Fruit fly (Drosophila melanogaster) whole organism, embryonic: ENCODE measurements around the gene Lztr1.

ENCODE experiments used
- Abd-B ChIP-seq: fragments of 200-800 bp; sonication (Bioruptor generic); optimal IDR thresholded peaks from 2 replicates; lab custom pipeline; 2018; ENCODE audit warnings: missing biosample characterization, mild to moderate bottlenecking, missing genetic modification characterization, moderate library complexity
- CG12104 ChIP-seq: fragments of 200-800 bp; sonication (Bioruptor generic); optimal IDR thresholded peaks from 3 replicates; lab custom pipeline; 2016; ENCODE audit warnings: missing biosample characterization, missing genetic modification characterization
- CG12659 ChIP-seq: fragments of 200-800 bp; sonication (Bioruptor generic); optimal IDR thresholded peaks from 3 replicates; lab custom pipeline; 2017; ENCODE audit warnings: mild to moderate bottlenecking, missing biosample characterization, missing genetic modification reagents, missing genetic modification characterization
- CG12769 ChIP-seq: fragments of 200-800 bp; sonication (Bioruptor generic); optimal IDR thresholded peaks from 2 replicates; lab custom pipeline; 2019; ENCODE audit warnings: missing biosample characterization, mild to moderate bottlenecking, missing genetic modification characterization, moderate library complexity
- CG13123 ChIP-seq: fragments of 200-800 bp; sonication (Bioruptor generic); optimal IDR thresholded peaks from 2 replicates; lab custom pipeline; 2016; ENCODE audit warnings: missing biosample characterization, missing genetic modification characterization
- CG13624 ChIP-seq: fragments of 200-800 bp; sonication (Bioruptor generic); optimal IDR thresholded peaks from 2 replicates; lab custom pipeline; 2016; ENCODE audit warnings: missing biosample characterization, missing genetic modification characterization
- CG17328 ChIP-seq: fragments of 200-800 bp; sonication (Bioruptor generic); IDR thresholded peaks from 2 replicates; pipeline ENCODE4 v1.3.6; 2022; ENCODE audit warnings: missing biosample characterization, missing genetic modification characterization
- CG2129 ChIP-seq: fragments of 200-800 bp; sonication (Bioruptor generic); IDR thresholded peaks from 2 replicates; pipeline ENCODE4 v1.3.6; 2022; ENCODE audit warnings: missing biosample characterization, missing genetic modification characterization; ENCODE audit not compliant: partially characterized antibody
- CG2199 ChIP-seq: fragments of 200-800 bp; sonication (Bioruptor generic); IDR thresholded peaks from 3 replicates; pipeline ENCODE4 v1.3.6; 2022; ENCODE audit warnings: missing biosample characterization, missing genetic modification characterization
- CG30403 ChIP-seq: fragments of 200-800 bp; sonication (Bioruptor generic); optimal IDR thresholded peaks from 3 replicates; lab custom pipeline; 2016; ENCODE audit warnings: missing biosample characterization, missing genetic modification characterization
- CG34376 ChIP-seq: fragments of 200-800 bp; sonication (Bioruptor generic); optimal IDR thresholded peaks from 2 replicates; lab custom pipeline; 2018; ENCODE audit warnings: missing biosample characterization, mild to moderate bottlenecking, missing genetic modification characterization
- CG34422 ChIP-seq: fragments of 200-800 bp; sonication (Bioruptor generic); IDR thresholded peaks from 3 replicates; pipeline ENCODE4 v1.3.6; 2022; ENCODE audit warnings: missing biosample characterization, missing genetic modification characterization
- CG4328 ChIP-seq: fragments of 200-800 bp; sonication (Bioruptor generic); optimal IDR thresholded peaks from 3 replicates; lab custom pipeline; 2017; ENCODE audit warnings: missing biosample characterization, missing genetic modification reagents, missing genetic modification characterization
- CG4404 ChIP-seq: fragments of 200-800 bp; sonication (Bioruptor generic); IDR thresholded peaks from 2 replicates; pipeline ENCODE4 v1.3.6; 2022; ENCODE audit warnings: missing biosample characterization, missing genetic modification characterization
- CG4820 ChIP-seq: fragments of 200-800 bp; sonication (Bioruptor generic); optimal IDR thresholded peaks from 3 replicates; lab custom pipeline; 2016; ENCODE audit warnings: missing biosample characterization, missing genetic modification characterization
- CG4854 ChIP-seq: fragments of 200-800 bp; sonication (Bioruptor generic); optimal IDR thresholded peaks from 2 replicates; lab custom pipeline; 2016; ENCODE audit warnings: missing biosample characterization, missing genetic modification characterization, inconsistent platforms
- CG5245 ChIP-seq: fragments of 200-800 bp; sonication (Bioruptor generic); optimal IDR thresholded peaks from 3 replicates; lab custom pipeline; 2016; ENCODE audit warnings: missing biosample characterization, missing genetic modification characterization
- CG6654 ChIP-seq: fragments of 200-800 bp; sonication (Bioruptor generic); optimal IDR thresholded peaks from 2 replicates; lab custom pipeline; 2017; ENCODE audit warnings: missing biosample characterization, mild to moderate bottlenecking, missing genetic modification characterization
- CG7372 ChIP-seq: fragments of 200-800 bp; sonication (Bioruptor generic); IDR thresholded peaks from 2 replicates; pipeline ENCODE4 v1.3.6; 2022; ENCODE audit warnings: missing biosample characterization, missing genetic modification characterization
- CG7963 ChIP-seq: fragments of 200-800 bp; sonication (Bioruptor generic); IDR thresholded peaks from 3 replicates; pipeline ENCODE4 v1.3.6; 2022; ENCODE audit warnings: missing biosample characterization, missing genetic modification characterization; ENCODE audit not compliant: partially characterized antibody
- CG8281 ChIP-seq: fragments of 200-800 bp; sonication (Bioruptor generic); optimal IDR thresholded peaks from 2 replicates; lab custom pipeline; 2018; ENCODE audit warnings: missing biosample characterization, mild to moderate bottlenecking, missing genetic modification characterization, moderate library complexity
- CG8478 ChIP-seq: fragments of >200 bp; optimal IDR thresholded peaks from 2 replicates; lab custom pipeline; 2018
- CG9876 ChIP-seq: fragments of 200-800 bp; sonication (Bioruptor generic); optimal IDR thresholded peaks from 2 replicates; lab custom pipeline; 2016; ENCODE audit warnings: missing biosample characterization, missing genetic modification characterization
- CTCF ChIP-seq: fragments of 200-800 bp; sonication (Bioruptor generic); optimal IDR thresholded peaks from 2 replicates; lab custom pipeline; 2017; ENCODE audit warnings: missing biosample characterization, mild to moderate bottlenecking, missing genetic modification characterization, moderate library complexity
- Dad ChIP-seq: fragments of 200-800 bp; sonication (Bioruptor generic); optimal IDR thresholded peaks from 3 replicates; lab custom pipeline; 2016; ENCODE audit warnings: missing biosample characterization, missing genetic modification characterization
- Doc3 ChIP-seq: fragments of 200-800 bp; sonication (Bioruptor generic); IDR thresholded peaks from 3 replicates; pipeline ENCODE4 v1.3.6; 2022; ENCODE audit warnings: missing biosample characterization, missing genetic modification characterization; ENCODE audit not compliant: partially characterized antibody
- Hand ChIP-seq: fragments of 200-800 bp; sonication (Bioruptor generic); optimal IDR thresholded peaks from 2 replicates; lab custom pipeline; 2017; ENCODE audit warnings: mild to moderate bottlenecking, missing biosample characterization, missing genetic modification reagents, missing genetic modification characterization
- HmgD ChIP-seq: fragments of 200-800 bp; sonication (Bioruptor generic); optimal IDR thresholded peaks from 3 replicates; lab custom pipeline; 2016; ENCODE audit warnings: missing biosample characterization, missing genetic modification characterization
- Hmx ChIP-seq: fragments of 200-800 bp; sonication (Bioruptor generic); optimal IDR thresholded peaks from 2 replicates; lab custom pipeline; 2016; ENCODE audit warnings: missing biosample characterization, missing genetic modification characterization
- Med ChIP-seq: fragments of 200-800 bp; sonication (Bioruptor generic); peaks from one replicate; lab custom pipeline; 2016; ENCODE audit warnings: missing biosample characterization, missing genetic modification characterization, mild to moderate bottlenecking, inconsistent platforms, moderate library complexity
- NC2α ChIP-seq: fragments of 200-800 bp; sonication (Bioruptor generic); optimal IDR thresholded peaks from 2 replicates; lab custom pipeline; 2016; ENCODE audit warnings: missing biosample characterization, missing genetic modification characterization
- Optix ChIP-seq: fragments of 200-800 bp; sonication (Bioruptor generic); IDR thresholded peaks from 3 replicates; pipeline ENCODE4 v1.3.6; 2022; ENCODE audit warnings: missing biosample characterization, missing genetic modification characterization
- Scr ChIP-seq: fragments of 200-800 bp; sonication (Bioruptor generic); IDR thresholded peaks from 2 replicates; pipeline ENCODE4 v1.3.6; 2022; ENCODE audit warnings: missing biosample characterization, missing genetic modification characterization; ENCODE audit not compliant: partially characterized antibody
- Spps ChIP-seq: fragments of 200-800 bp; sonication (Bioruptor generic); optimal IDR thresholded peaks from 2 replicates; lab custom pipeline; 2018; ENCODE audit warnings: missing biosample characterization, mild to moderate bottlenecking, missing genetic modification characterization
- YL-1 ChIP-seq: fragments of 200-800 bp; sonication (Bioruptor generic); optimal IDR thresholded peaks from 3 replicates; lab custom pipeline; 2017; ENCODE audit warnings: missing biosample characterization, mild to moderate bottlenecking, missing genetic modification characterization
- bcd ChIP-seq: fragments of 200-800 bp; sonication (Bioruptor generic); optimal IDR thresholded peaks from 2 replicates; lab custom pipeline; 2017; ENCODE audit warnings: missing biosample characterization, mild to moderate bottlenecking, missing genetic modification characterization
- chinmo ChIP-seq: fragments of 200-800 bp; sonication (Bioruptor generic); IDR thresholded peaks from 4 replicates; pipeline ENCODE4 v1.3.6; 2022; ENCODE audit warnings: missing biosample characterization, missing genetic modification characterization; ENCODE audit not compliant: partially characterized antibody
- crc ChIP-seq: fragments of 200-800 bp; sonication (Bioruptor generic); optimal IDR thresholded peaks from 2 replicates; lab custom pipeline; 2016; ENCODE audit warnings: missing biosample characterization, missing genetic modification characterization
- cwo ChIP-seq: fragments of 200-800 bp; sonication (Bioruptor generic); optimal IDR thresholded peaks from 3 replicates; lab custom pipeline; 2017; ENCODE audit warnings: missing biosample characterization, missing genetic modification characterization, mild to moderate bottlenecking, moderate library complexity, missing genetic modification reagents
- dimm ChIP-seq: fragments of 200-800 bp; sonication (Bioruptor generic); IDR thresholded peaks from 2 replicates; pipeline ENCODE4 v1.3.6; 2022; ENCODE audit warnings: missing biosample characterization, missing genetic modification characterization
- disco-r ChIP-seq: fragments of 200-800 bp; sonication (Bioruptor generic); optimal IDR thresholded peaks from 2 replicates; lab custom pipeline; 2016; ENCODE audit warnings: missing biosample characterization, missing genetic modification characterization
- fd102C ChIP-seq: fragments of 200-800 bp; sonication (Bioruptor generic); optimal IDR thresholded peaks from 2 replicates; lab custom pipeline; 2018; ENCODE audit warnings: missing biosample characterization, mild to moderate bottlenecking, missing genetic modification characterization, moderate library complexity
- hbn ChIP-seq: fragments of 200-800 bp; sonication (Bioruptor generic); IDR thresholded peaks from 2 replicates; pipeline ENCODE4 v1.3.6; 2022; ENCODE audit warnings: missing biosample characterization, missing genetic modification characterization; ENCODE audit not compliant: partially characterized antibody
- kay ChIP-seq: fragments of 200-800 bp; sonication (Bioruptor generic); optimal IDR thresholded peaks from 2 replicates; lab custom pipeline; 2016; ENCODE audit warnings: missing biosample characterization, missing genetic modification characterization
- nmo ChIP-seq: fragments of 200-800 bp; sonication (Bioruptor generic); optimal IDR thresholded peaks from 2 replicates; lab custom pipeline; 2018; ENCODE audit warnings: missing biosample characterization, mild to moderate bottlenecking, missing genetic modification characterization, moderate library complexity
- odd ChIP-seq: fragments of 200-800 bp; sonication (Bioruptor generic); optimal IDR thresholded peaks from 2 replicates; lab custom pipeline; 2017; ENCODE audit warnings: missing biosample characterization, mild to moderate bottlenecking, missing genetic modification characterization
- stc ChIP-seq: fragments of 200-800 bp; sonication (Bioruptor generic); IDR thresholded peaks from 2 replicates; pipeline ENCODE4 v1.3.6; 2022; ENCODE audit warnings: missing biosample characterization, missing genetic modification characterization
- stwl ChIP-seq: fragments of 200-800 bp; sonication (Bioruptor generic); optimal IDR thresholded peaks from 3 replicates; lab custom pipeline; 2018; ENCODE audit warnings: missing biosample characterization, mild to moderate bottlenecking, missing genetic modification characterization, moderate library complexity
- tup ChIP-seq: fragments of 200-800 bp; sonication (Bioruptor generic); optimal IDR thresholded peaks from 2 replicates; lab custom pipeline; 2016; ENCODE audit warnings: missing biosample characterization, mild to moderate bottlenecking, missing genetic modification characterization, moderate library complexity
- wdn ChIP-seq: fragments of 200-800 bp; sonication (Bioruptor generic); IDR thresholded peaks from 2 replicates; pipeline ENCODE4 v1.3.6; 2022; ENCODE audit warnings: missing biosample characterization, missing genetic modification characterization
- zen ChIP-seq: fragments of 200-800 bp; sonication (Bioruptor generic); optimal IDR thresholded peaks from 3 replicates; lab custom pipeline; 2018; ENCODE audit warnings: missing biosample characterization, mild to moderate bottlenecking, missing genetic modification characterization, moderate library complexity

The Lztr1 gene

DNA sequence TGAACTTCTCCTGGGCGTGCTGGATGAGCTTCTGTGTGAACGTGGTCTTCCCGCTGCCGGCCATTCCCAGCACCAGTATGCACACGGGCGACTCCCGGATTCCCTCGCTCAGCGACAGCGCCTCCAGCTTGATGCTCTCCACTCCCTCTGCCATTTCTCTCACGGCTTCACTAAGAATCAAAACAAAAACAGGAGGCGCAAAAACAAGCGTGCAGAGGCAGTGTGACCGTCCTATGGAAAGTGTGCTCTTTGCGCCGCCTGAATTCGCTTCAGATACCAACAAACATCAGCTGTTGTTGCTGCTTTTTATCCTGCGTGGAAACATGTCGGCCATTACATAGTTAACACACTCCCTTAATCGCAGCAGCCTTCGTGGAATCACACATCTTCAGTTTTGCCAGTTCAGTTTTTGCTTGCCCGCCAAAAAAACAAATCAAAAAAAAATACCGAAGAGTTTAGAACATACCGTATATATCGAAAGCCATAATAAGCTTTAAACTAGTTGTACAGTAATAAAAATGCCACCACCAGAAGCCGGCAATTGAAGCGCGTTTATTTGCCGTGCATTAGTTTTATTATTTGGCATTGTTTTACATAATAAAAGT is 13.3 kb upstream of the Lztr1 start, which contains the start of the genes CG3704 and mus81 (continued):
- peak; percentile 44 for TF ChIP-seq YL-1
- no peak for TF ChIP-seq CG34376 (GFP tag; lab: Kevin White, UChicago)
- no peak for TF ChIP-seq CG13123 (GFP tag; lab: Kevin White, UChicago)
- no peak for TF ChIP-seq stc (GFP tag; lab: Robert Waterston, UW)
- no peak for TF ChIP-seq CG34422
- no peak for TF ChIP-seq bcd (GFP tag; lab: Kevin White, UChicago)
- TF ChIP-seq Hand (GFP tag; lab: Kevin White, UChicago) = no peak
- TF ChIP-seq CG2199 (GFP tag; lab: Robert Waterston, UW) = no peak
- peak; percentile 46 for TF ChIP-seq hbn (GFP tag; lab: Robert Waterston, UW)
- TF ChIP-seq Spps (tag; lab: Kevin White, UChicago) = no peak
- TF ChIP-seq Dad = no peak
- TF ChIP-seq CG5245 (GFP tag; lab: Kevin White, UChicago) = peak; percentile 95
- no peak for TF ChIP-seq CG4820
- no peak for TF ChIP-seq CG13624
- no peak for TF ChIP-seq CG30403 (GFP tag; lab: Kevin White, UChicago)
- no peak for TF ChIP-seq fd102C (GFP tag; lab: Kevin White, UChicago)
- TF ChIP-seq zen = no peak
- TF ChIP-seq tup (GFP tag; lab: Kevin White, UChicago) = no peak
- no peak for TF ChIP-seq Hmx
- no peak for TF ChIP-seq crc (GFP tag; lab: Kevin White, UChicago)
- no peak for TF ChIP-seq disco-r (GFP tag; lab: Kevin White, UChicago)
- peak; percentile 45 for TF ChIP-seq nmo
- TF ChIP-seq CG9876 (GFP tag; lab: Kevin White, UChicago) = no peak
- no peak for TF ChIP-seq kay (GFP tag; lab: Kevin White, UChicago)
- peak; percentile 67 for TF ChIP-seq Med
- TF ChIP-seq cwo (GFP tag; lab: Kevin White, UChicago) = no peak
- TF ChIP-seq Abd-B (GFP tag; lab: Kevin White, UChicago) = no peak
- no peak for TF ChIP-seq CG12769
- peak; percentile 58 for TF ChIP-seq stwl (tag; lab: Kevin White, UChicago)
- no peak for TF ChIP-seq chinmo
- no peak for TF ChIP-seq CG17328
- no peak for TF ChIP-seq CG6654 (GFP tag; lab: Kevin White, UChicago)
- TF ChIP-seq CG8281 (tag; lab: Kevin White, UChicago) = no peak
- peak; percentile 26 for TF ChIP-seq CTCF
- no peak for TF ChIP-seq CG4854 (GFP tag; lab: Kevin White, UChicago)
- TF ChIP-seq CG7963 (GFP tag; lab: Robert Waterston, UW) = no peak
- no peak for TF ChIP-seq wdn
- no peak for TF ChIP-seq HmgD (GFP tag; lab: Kevin White, UChicago)
- no peak for TF ChIP-seq CG4328 (GFP tag; lab: Kevin White, UChicago)
- TF ChIP-seq CG12104 (GFP tag; lab: Kevin White, UChicago) = no peak
- TF ChIP-seq dimm (GFP tag; lab: Robert Waterston, UW) = no peak
- TF ChIP-seq CG8478 (lab: Kevin White, UChicago) = no peak
- TF ChIP-seq Optix (GFP tag; lab: Robert Waterston, UW) = no peak
- TF ChIP-seq Doc3 (GFP tag; lab: Robert Waterston, UW) = peak; percentile 52; the same call in 2 of the 3 replicates
- no peak for TF ChIP-seq NC2α
- TF ChIP-seq CG7372 = no peak
- TF ChIP-seq CG4404 (GFP tag; lab: Robert Waterston, UW) = no peak
- TF ChIP-seq CG2129 (GFP tag; lab: Robert Waterston, UW) = 0 out of 2 replicates have a peak, but pooled peaks have one; percentile 12
- TF ChIP-seq CG12659 (GFP tag; lab: Kevin White, UChicago) = peak; percentile 37
- no peak for TF ChIP-seq odd (GFP tag; lab: Kevin White, UChicago)
- peak; percentile 68 for TF ChIP-seq Scr (GFP tag; lab: Robert Waterston, UW)
